Fruit fly (Drosophila melanogaster) whole organism, embryonic: ENCODE data around the gene CaMKI.

ENCODE experiments used
- CG11398 ChIP-seq: fragments of 200-800 bp; sonication (Bioruptor generic); optimal IDR thresholded peaks from 2 replicates; lab custom pipeline; 2016; ENCODE audit warnings: missing biosample characterization, missing genetic modification characterization
- CG12942 ChIP-seq: fragments of 200-800 bp; sonication (Bioruptor generic); optimal IDR thresholded peaks from 3 replicates; lab custom pipeline; 2016; ENCODE audit warnings: missing biosample characterization, missing genetic modification characterization
- CG13287 ChIP-seq: fragments of 200-800 bp; sonication (Bioruptor generic); IDR thresholded peaks from 2 replicates; pipeline ENCODE4 v1.3.6; 2022; ENCODE audit warnings: missing biosample characterization, missing genetic modification characterization; ENCODE audit not compliant: partially characterized antibody
- CG13624 ChIP-seq: fragments of 200-800 bp; sonication (Bioruptor generic); optimal IDR thresholded peaks from 2 replicates; lab custom pipeline; 2016; ENCODE audit warnings: missing biosample characterization, missing genetic modification characterization
- CG14860 ChIP-seq: fragments of 200-800 bp; sonication (Bioruptor generic); IDR thresholded peaks from 3 replicates; pipeline ENCODE4 v1.3.6; 2022; ENCODE audit warnings: missing biosample characterization, missing genetic modification characterization; ENCODE audit not compliant: partially characterized antibody
- CG15514 ChIP-seq: fragments of 200-800 bp; sonication (Bioruptor generic); optimal IDR thresholded peaks from 3 replicates; lab custom pipeline; 2017; ENCODE audit warnings: missing biosample characterization, missing genetic modification characterization, mild to moderate bottlenecking, moderate library complexity, missing genetic modification reagents
- CG1603 ChIP-seq: fragments of 200-800 bp; sonication (Bioruptor generic); optimal IDR thresholded peaks from 2 replicates; lab custom pipeline; 2019; ENCODE audit warnings: missing biosample characterization, mild to moderate bottlenecking, missing genetic modification characterization, moderate library complexity
- CG16815 ChIP-seq: fragments of 200-800 bp; sonication (Bioruptor generic); optimal IDR thresholded peaks from 3 replicates; lab custom pipeline; 2017; ENCODE audit warnings: missing biosample characterization, mild to moderate bottlenecking, missing genetic modification characterization
- CG1832 ChIP-seq: fragments of 200-800 bp; sonication (Bioruptor generic); optimal IDR thresholded peaks from 2 replicates; lab custom pipeline; 2017; ENCODE audit warnings: missing biosample characterization, mild to moderate bottlenecking, missing genetic modification characterization, inconsistent platforms
- CG18619 ChIP-seq: fragments of 200-800 bp; sonication (Bioruptor generic); optimal IDR thresholded peaks from 3 replicates; lab custom pipeline; 2017; ENCODE audit warnings: missing biosample characterization, mild to moderate bottlenecking, missing genetic modification characterization
- CG2120 ChIP-seq: fragments of 200-800 bp; sonication (Bioruptor generic); optimal IDR thresholded peaks from 3 replicates; lab custom pipeline; 2016; ENCODE audit warnings: missing biosample characterization, missing genetic modification characterization
- CG3065 ChIP-seq: fragments of 200-800 bp; sonication (Bioruptor generic); optimal IDR thresholded peaks from 2 replicates; lab custom pipeline; 2016; ENCODE audit warnings: missing biosample characterization, missing genetic modification characterization
- CG34224 ChIP-seq: fragments of 200-800 bp; sonication (Bioruptor generic); IDR thresholded peaks from 3 replicates; pipeline ENCODE4 v1.3.6; 2022; ENCODE audit warnings: missing biosample characterization, missing genetic modification characterization; ENCODE audit not compliant: partially characterized antibody
- CG4328 ChIP-seq: fragments of 200-800 bp; sonication (Bioruptor generic); optimal IDR thresholded peaks from 3 replicates; lab custom pipeline; 2017; ENCODE audit warnings: missing biosample characterization, missing genetic modification reagents, missing genetic modification characterization
- CG4707 ChIP-seq: fragments of 200-800 bp; sonication (Bioruptor generic); optimal IDR thresholded peaks from 2 replicates; lab custom pipeline; 2018; ENCODE audit warnings: missing biosample characterization, mild to moderate bottlenecking, missing genetic modification characterization, moderate library complexity
- CG8089 ChIP-seq: fragments of 200-800 bp; sonication (Bioruptor generic); optimal IDR thresholded peaks from 3 replicates; lab custom pipeline; 2016; ENCODE audit warnings: missing biosample characterization, missing genetic modification characterization
- CG8290 ChIP-seq, 3 experiments: fragments of 200-800 bp; sonication (Bioruptor generic); optimal IDR thresholded peaks; 2 replicates each; lab custom pipeline; 2016 to 2019; ENCODE audit warnings: missing biosample characterization in 3 of 3, missing genetic modification characterization in 3 of 3, mild to moderate bottlenecking in 2 of 3, moderate library complexity in 1 of 3
- CG8944 ChIP-seq: fragments of 200-800 bp; sonication (Bioruptor generic); optimal IDR thresholded peaks from 3 replicates; lab custom pipeline; 2016; ENCODE audit warnings: missing biosample characterization, missing genetic modification characterization
- CG9609 ChIP-seq: fragments of 200-800 bp; sonication (Bioruptor generic); optimal IDR thresholded peaks from 3 replicates; lab custom pipeline; 2016; ENCODE audit warnings: missing biosample characterization, missing genetic modification characterization
- D19A ChIP-seq: fragments of 200-800 bp; optimal IDR thresholded peaks from 3 replicates; lab custom pipeline; 2019; ENCODE audit warnings: missing biosample characterization, mild to moderate bottlenecking, missing genetic modification characterization, moderate library complexity
- Deaf1 ChIP-seq: fragments of 200-800 bp; optimal IDR thresholded peaks from 3 replicates; lab custom pipeline; 2019; ENCODE audit warnings: missing biosample characterization, mild to moderate bottlenecking, missing genetic modification characterization, moderate library complexity
- Fer3 ChIP-seq: fragments of 200-800 bp; sonication (Bioruptor generic); optimal IDR thresholded peaks from 2 replicates; lab custom pipeline; 2018; ENCODE audit warnings: missing biosample characterization, mild to moderate bottlenecking, missing genetic modification characterization, moderate library complexity
- Max ChIP-seq: fragments of 200-800 bp; sonication (Bioruptor generic); optimal IDR thresholded peaks from 2 replicates; lab custom pipeline; 2016; ENCODE audit warnings: missing biosample characterization, mild to moderate bottlenecking, missing genetic modification characterization
- Oaz ChIP-seq: fragments of 200-800 bp; sonication (Bioruptor generic); IDR thresholded peaks from 2 replicates; pipeline ENCODE4 v1.3.6; 2022; ENCODE audit warnings: missing biosample characterization, missing genetic modification characterization
- Pdp1 ChIP-seq, 2 experiments: fragments of 200-800 bp; sonication (Bioruptor generic); optimal IDR thresholded peaks; 3 replicates each; lab custom pipeline; 2016; ENCODE audit warnings: missing biosample characterization in 2 of 2, missing genetic modification characterization in 2 of 2, mild to moderate bottlenecking in 1 of 2, moderate library complexity in 1 of 2
- Vsx1 ChIP-seq: fragments of 200-800 bp; sonication (Bioruptor generic); optimal IDR thresholded peaks from 2 replicates; lab custom pipeline; 2017; ENCODE audit warnings: missing biosample characterization, mild to moderate bottlenecking, missing genetic modification characterization, missing genetic modification reagents
- dm ChIP-seq: fragments of 200-800 bp; sonication (Bioruptor generic); optimal IDR thresholded peaks from 3 replicates; lab custom pipeline; 2016; ENCODE audit warnings: missing biosample characterization, missing genetic modification characterization
- dmrt11E ChIP-seq: fragments of 200-800 bp; sonication (Bioruptor generic); optimal IDR thresholded peaks from 3 replicates; lab custom pipeline; 2018; ENCODE audit warnings: missing biosample characterization, mild to moderate bottlenecking, missing genetic modification characterization, moderate library complexity
- gcm ChIP-seq: fragments of 200-800 bp; sonication (Bioruptor generic); optimal IDR thresholded peaks from 2 replicates; lab custom pipeline; 2019; ENCODE audit warnings: missing biosample characterization, mild to moderate bottlenecking, missing genetic modification characterization, moderate library complexity
- grau ChIP-seq: fragments of 200-800 bp; optimal IDR thresholded peaks from 3 replicates; lab custom pipeline; 2019; ENCODE audit warnings: missing biosample characterization, mild to moderate bottlenecking, missing genetic modification characterization, moderate library complexity
- grn ChIP-seq: fragments of 200-800 bp; sonication (Bioruptor generic); optimal IDR thresholded peaks from 3 replicates; lab custom pipeline; 2017; ENCODE audit warnings: missing biosample characterization, missing genetic modification characterization
- hkb ChIP-seq, 2 experiments: fragments of 200-800 bp in 1 of 2; fragments of >200 bp in 1 of 2; sonication (Bioruptor generic) in 1 of 2; IDR thresholded peaks in 1 of 2; optimal IDR thresholded peaks in 1 of 2; 2 replicates each; pipeline versions ENCODE4 v1.3.6 to Lab custom; 2017 to 2022; ENCODE audit warnings: missing biosample characterization in 1 of 2, missing genetic modification characterization in 1 of 2
- kni ChIP-seq: fragments of 200-800 bp; sonication (Bioruptor generic); optimal IDR thresholded peaks from 3 replicates; lab custom pipeline; 2017; ENCODE audit warnings: mild to moderate bottlenecking, missing biosample characterization, missing genetic modification reagents, missing genetic modification characterization
- knrl ChIP-seq: fragments of 200-800 bp; sonication (Bioruptor generic); IDR thresholded peaks from 3 replicates; pipeline ENCODE4 v1.3.6; 2022; ENCODE audit warnings: missing biosample characterization, missing genetic modification characterization; ENCODE audit not compliant: partially characterized antibody
- luna ChIP-seq: fragments of 200-800 bp; sonication (Bioruptor generic); optimal IDR thresholded peaks from 2 replicates; lab custom pipeline; 2016; ENCODE audit warnings: missing biosample characterization, missing genetic modification characterization
- mam ChIP-seq: fragments of 200-800 bp; sonication (Bioruptor generic); optimal IDR thresholded peaks from 3 replicates; lab custom pipeline; 2016; ENCODE audit warnings: missing biosample characterization, missing genetic modification characterization
- pho ChIP-seq: fragments of 200-800 bp; sonication (Bioruptor generic); optimal IDR thresholded peaks from 2 replicates; lab custom pipeline; 2016; ENCODE audit warnings: missing biosample characterization, missing genetic modification characterization
- repo ChIP-seq: fragments of 200-800 bp; sonication (Bioruptor generic); optimal IDR thresholded peaks from 2 replicates; lab custom pipeline; 2016; ENCODE audit warnings: missing biosample characterization, missing genetic modification characterization
- sd ChIP-seq: fragments of 200-800 bp; sonication (Bioruptor generic); optimal IDR thresholded peaks from 3 replicates; lab custom pipeline; 2018; ENCODE audit warnings: missing biosample characterization, mild to moderate bottlenecking, missing genetic modification characterization, moderate library complexity
- sens ChIP-seq: fragments of 200-800 bp; sonication (Bioruptor generic); peaks from one replicate; lab custom pipeline; 2016; ENCODE audit warnings: missing biosample characterization, missing genetic modification characterization
- slou ChIP-seq: fragments of 200-800 bp; sonication (Bioruptor generic); optimal IDR thresholded peaks from 3 replicates; lab custom pipeline; 2016; ENCODE audit warnings: missing biosample characterization, missing genetic modification characterization
- sr ChIP-seq: fragments of 200-800 bp; sonication (Bioruptor generic); IDR thresholded peaks from 3 replicates; pipeline ENCODE4 v1.3.6; 2022; ENCODE audit warnings: missing biosample characterization, missing genetic modification characterization
- sug ChIP-seq: fragments of 200-800 bp; optimal IDR thresholded peaks from 2 replicates; lab custom pipeline; 2019; ENCODE audit warnings: missing biosample characterization, mild to moderate bottlenecking, missing genetic modification characterization, moderate library complexity
- tna ChIP-seq: fragments of 200-800 bp; sonication (Bioruptor generic); IDR thresholded peaks from 2 replicates; pipeline ENCODE4 v1.3.6; 2022; ENCODE audit warnings: missing biosample characterization, missing genetic modification characterization; ENCODE audit not compliant: partially characterized antibody
- ttk ChIP-seq: fragments of 200-800 bp; sonication (Bioruptor generic); IDR thresholded peaks from 2 replicates; pipeline ENCODE4 v2.1.2; 2022; ENCODE audit warnings: missing biosample characterization, missing genetic modification characterization
- twi ChIP-seq: fragments of 200-800 bp; optimal IDR thresholded peaks from 2 replicates; lab custom pipeline; 2019; ENCODE audit warnings: missing biosample characterization, mild to moderate bottlenecking, missing genetic modification characterization, moderate library complexity
- zen2 ChIP-seq: fragments of 200-800 bp; sonication (Bioruptor generic); IDR thresholded peaks from 3 replicates; pipeline ENCODE4 v1.3.6; 2022; ENCODE audit warnings: missing biosample characterization, missing genetic modification characterization; ENCODE audit not compliant: partially characterized antibody

CaMKI gene

dm6 chr4:485796-486195 lies 40.5 kb downstream of the CaMKI start:
- no peak for TF ChIP-seq CG13287
- no peak for TF ChIP-seq CG1832 (GFP tag; lab: Kevin White, UChicago)
- peak; percentile 2 for TF ChIP-seq D19A (tag; lab: Kevin White, UChicago)
- TF ChIP-seq CG16815 (GFP tag; lab: Kevin White, UChicago), result no peak
- no peak for TF ChIP-seq ttk (GFP tag; lab: Robert Waterston, UW)
- TF ChIP-seq CG18619 (GFP tag; lab: Kevin White, UChicago), result no peak
- no peak for TF ChIP-seq Deaf1
- TF ChIP-seq Pdp1 (GFP tag; optimal IDR thresholded peaks at IDR 0.05; lab: Kevin White, UChicago), result peak in 1 of 2 experiments; percentile 78

dm6 chr4:486435-486834 lies 41.1 kb downstream of the CaMKI start:
- TF ChIP-seq Fer3 (tag; lab: Kevin White, UChicago) (peak; percentile 33), Pdp1 (GFP tag; optimal IDR thresholded peaks at IDR 0.05; lab: Kevin White, UChicago) (peak; percentile 2 to 15), repo (GFP tag; lab: Kevin White, UChicago) (peak; percentile 1), gcm (GFP tag; lab: Kevin White, UChicago) (peak; percentile 36), CG8290 (GFP tag; optimal IDR thresholded peaks at IDR 0.05; lab: Kevin White, UChicago) (peak; percentile 91), CG8290 (tag; optimal IDR thresholded peaks at IDR 0.05; lab: Kevin White, UChicago) (peak; percentile 35 to 73), sug (peak; percentile 39), CG2120 (GFP tag; lab: Kevin White, UChicago) (peak; percentile 67), CG8944 (GFP tag; lab: Kevin White, UChicago) (peak; percentile 47), twi (tag; lab: Kevin White, UChicago) (peak; percentile 3), pho (GFP tag; lab: Kevin White, UChicago) (peak; percentile 64), CG11398 (GFP tag; lab: Kevin White, UChicago) (peak; percentile 23), Max (GFP tag; lab: Kevin White, UChicago) (peak; percentile 30), Oaz (GFP tag; lab: Robert Waterston, UW) (no peak), CG15514 (peak; percentile 74), CG1603 (peak; percentile 72), sens (GFP tag; lab: Kevin White, UChicago) (peak; percentile 87), hkb (optimal IDR thresholded peaks at IDR 0.05; lab: Kevin White, UChicago) (no peak), hkb (GFP tag; IDR thresholded peaks at IDR 0.05; lab: Robert Waterston, UW) (0 out of 2 replicates have a peak, but pooled peaks have one; percentile 17), CG8089 (GFP tag; lab: Kevin White, UChicago) (peak; percentile 29), tna (GFP tag; lab: Robert Waterston, UW) (peak; percentile 92), sd (tag; lab: Kevin White, UChicago) (peak; percentile 99), grn (GFP tag; lab: Kevin White, UChicago) (peak; percentile 47), dmrt11E (tag; lab: Kevin White, UChicago) (peak; percentile 8), CG13287 (peak; percentile 98), CG12942 (GFP tag; lab: Kevin White, UChicago) (peak; percentile 14), Vsx1 (GFP tag; lab: Kevin White, UChicago) (no peak), mam (GFP tag; lab: Kevin White, UChicago) (peak; percentile 40), CG4707 (GFP tag; lab: Kevin White, UChicago) (no peak), CG13624 (peak; percentile 65), zen2 (GFP tag; lab: Robert Waterston, UW) (no peak; the same call in 2 of the 3 replicates), kni (GFP tag; lab: Kevin White, UChicago) (no peak), luna (GFP tag; lab: Kevin White, UChicago) (peak; percentile 56), CG3065 (GFP tag; lab: Kevin White, UChicago) (no peak), CG4328 (no peak), sr (GFP tag; lab: Robert Waterston, UW) (no peak), dm (GFP tag; lab: Kevin White, UChicago) (peak; percentile 51), grau (peak; percentile 46), CG9609 (peak; percentile 60), CG14860 (peak; percentile 93), CG34224 (GFP tag; lab: Robert Waterston, UW) (peak; percentile 95), knrl (peak; percentile 92), slou (GFP tag; lab: Kevin White, UChicago) (peak; percentile 53)
